Worm (Caenorhabditis elegans): ENCODE data around the gene T23D5.8.

Gene T23D5.8

DNA sequence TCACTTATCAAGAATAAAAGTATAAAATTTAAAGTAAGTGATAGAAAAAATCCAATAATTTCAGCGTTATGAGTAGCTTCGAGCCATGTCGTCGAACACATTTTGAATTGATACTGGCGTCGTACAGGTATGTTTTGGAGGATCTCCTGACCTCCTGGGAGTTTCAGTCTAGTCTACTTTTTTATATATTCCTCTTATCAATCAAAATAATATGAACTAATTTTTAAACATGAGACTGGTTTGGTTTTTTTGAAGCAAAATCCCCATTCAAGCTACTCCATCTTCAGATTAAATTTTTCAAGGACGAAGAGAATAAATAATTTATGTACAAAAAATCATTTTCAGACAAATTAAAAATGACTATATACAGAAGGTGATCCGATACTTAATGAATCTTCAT lies 36.3 kb downstream of the T23D5.8 start, which contains the start of gene str-101:
TSS of gene str-101 (minus strand) at position 101 of the 400 bp plus-strand sequence.
- TF ChIP-seq unc-62 (GFP tag; optimal IDR thresholded peaks at IDR 0.05) = no peak

DNA sequence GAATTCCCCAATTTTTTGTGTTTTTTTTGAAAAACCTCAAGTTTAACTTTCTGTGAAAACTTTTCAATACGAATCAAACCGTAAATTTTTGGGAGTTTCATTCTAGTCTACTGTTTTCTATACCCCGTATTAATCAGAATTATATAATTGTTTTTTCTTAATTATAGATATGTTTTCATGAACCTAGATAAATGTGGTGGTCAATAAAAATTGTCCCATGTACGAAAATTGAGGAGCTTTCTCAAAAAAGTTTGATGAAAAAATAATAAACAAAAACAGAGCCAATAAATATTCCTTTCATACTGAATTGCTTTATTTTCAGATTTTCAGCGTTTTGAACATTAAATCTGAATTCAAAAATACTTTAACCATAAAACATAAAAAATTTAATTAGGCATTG lies 37.8 kb downstream of the T23D5.8 start, which contains the start of gene Y6E2A.1:
TSS of gene Y6E2A.1 (minus strand) at position 101 of the 400 bp plus-strand sequence.
- no peak for TF ChIP-seq unc-62 (GFP tag; optimal IDR thresholded peaks at IDR 0.05)

DNA sequence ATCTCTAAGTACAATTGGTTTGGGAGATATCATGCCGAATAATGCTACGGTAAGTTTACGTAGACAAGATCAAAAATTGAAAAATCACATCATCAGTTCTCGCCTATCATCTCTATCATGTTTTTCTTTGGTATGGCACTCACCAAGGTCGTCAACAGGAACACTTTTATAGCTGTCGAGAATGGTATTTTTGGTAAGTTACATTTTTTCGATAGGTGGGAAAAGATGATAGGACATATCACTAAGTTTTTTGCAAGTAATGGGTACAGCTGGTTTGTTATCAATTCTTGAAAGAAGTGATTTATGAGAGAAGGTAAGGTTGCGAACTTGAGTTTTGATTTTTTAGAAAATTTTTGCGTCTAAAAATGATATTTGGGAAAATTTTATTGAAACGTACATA lies 40.3 kb downstream of the T23D5.8 start:
- TF ChIP-seq unc-62 (GFP tag; optimal IDR thresholded peaks at IDR 0.05) = no peak

DNA sequence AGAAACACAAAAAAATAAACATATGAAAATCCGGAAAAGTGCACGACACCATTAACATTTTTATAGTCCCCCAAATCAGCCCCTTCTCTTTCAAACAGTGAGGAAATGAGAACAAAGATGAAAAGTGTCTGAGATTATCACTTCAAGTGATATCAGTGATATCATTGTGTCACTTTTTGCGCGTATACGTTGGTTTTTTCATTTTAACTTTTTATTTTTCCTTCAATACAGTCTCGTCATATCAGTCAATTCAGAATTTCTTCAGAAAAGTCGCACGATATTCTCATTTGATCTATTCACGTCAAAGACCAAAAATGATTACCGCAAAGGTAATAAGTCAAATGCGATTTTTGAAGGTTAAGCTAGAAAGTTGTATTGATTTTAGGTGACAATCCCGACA lies 43.5 kb downstream of the T23D5.8 start, which contains the start of gene twk-34:
TSS of gene twk-34 (plus strand) at position 216 of the 400 bp plus-strand sequence.
- TF ChIP-seq unc-62 (GFP tag; optimal IDR thresholded peaks at IDR 0.05) = no peak

DNA sequence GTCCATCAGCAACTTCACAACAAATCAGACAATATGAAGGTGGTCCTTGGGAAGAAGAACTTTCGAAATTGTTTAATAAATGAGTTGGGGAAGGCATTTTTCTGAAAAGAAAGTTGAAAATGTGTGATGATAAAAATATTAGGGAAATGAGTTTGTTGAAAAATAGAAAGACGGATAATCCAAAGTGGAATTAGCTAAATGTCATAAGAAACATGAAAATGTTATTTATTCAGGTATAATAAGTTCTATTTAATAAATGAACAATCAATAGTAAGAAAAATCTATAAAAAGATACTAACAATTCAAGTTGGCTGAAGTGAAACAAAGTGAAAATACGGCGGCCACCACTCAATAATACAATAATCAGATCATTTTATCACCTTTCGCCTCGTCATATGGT lies 46.0 kb downstream of the T23D5.8 start, which contains the start of gene nhr-53:
TSS of gene nhr-53 (minus strand) at position 101 of the 400 bp plus-strand sequence.
- TF ChIP-seq unc-62 (GFP tag; optimal IDR thresholded peaks at IDR 0.05) = no peak

DNA sequence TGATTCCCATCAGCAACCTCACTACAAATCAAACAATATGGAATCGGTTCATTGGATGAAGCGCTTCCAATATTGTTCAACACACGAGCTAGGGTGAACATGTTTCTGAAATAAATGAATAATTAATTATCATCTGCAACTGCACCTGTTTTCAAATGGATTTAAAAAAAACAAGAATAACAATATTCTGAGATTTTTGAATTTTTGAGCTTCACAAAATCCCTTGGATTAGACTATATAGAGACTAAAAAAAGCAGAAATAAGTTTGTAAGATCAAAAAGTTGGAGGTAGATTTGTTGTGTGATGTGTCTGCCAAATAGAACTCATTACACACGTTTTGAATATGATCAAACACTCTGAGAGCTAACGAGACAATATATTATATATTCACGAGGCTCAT lies 48.4 kb downstream of the T23D5.8 start, which contains the start of gene nhr-199:
TSS of gene nhr-199 (minus strand) at position 101 of the 400 bp plus-strand sequence.
- no peak for TF ChIP-seq unc-62 (GFP tag; optimal IDR thresholded peaks at IDR 0.05)

DNA sequence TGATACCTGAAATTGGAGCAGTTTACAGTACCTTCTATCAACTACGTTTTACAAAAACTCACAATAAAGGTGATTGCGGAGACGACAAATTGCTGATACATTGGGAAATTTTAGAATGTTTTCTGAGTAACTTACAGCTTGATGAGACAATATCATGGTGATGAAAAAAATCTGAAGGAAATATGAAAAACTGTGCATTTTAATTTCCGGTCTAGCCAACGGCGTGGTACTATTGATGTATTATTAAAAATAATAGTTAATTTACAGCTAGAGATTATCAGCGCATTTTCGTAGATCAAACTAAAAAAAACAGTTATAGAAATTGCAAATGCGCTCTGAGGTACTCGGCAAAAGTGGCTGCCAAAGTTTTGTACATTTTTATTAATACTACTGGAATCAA lies 50.1 kb downstream of the T23D5.8 start, which contains the start of gene srx-29:
TSS of gene srx-29 (minus strand) at position 101 of the 400 bp plus-strand sequence.
- no peak for TF ChIP-seq unc-62 (GFP tag; optimal IDR thresholded peaks at IDR 0.05)
